Worm (Caenorhabditis elegans): ENCODE results near the gene T05B11.4.

ce11 chrV:7716034-7716433 is 38.4 kb downstream of the T05B11.4 start, which contains the start of gene ZK105.12:
- no peak for TF ChIP-seq ham-2 (GFP tag; optimal IDR thresholded peaks at IDR 0.05)
- TF ChIP-seq lsy-2 (tag; optimal IDR thresholded peaks at IDR 0.05), result no peak
- TF ChIP-seq unc-62 (GFP tag; optimal IDR thresholded peaks at IDR 0.05), result no peak
- no peak for TF ChIP-seq nhr-12 (tag; optimal IDR thresholded peaks at IDR 0.05)
- no peak for TF ChIP-seq ces-1 (GFP tag; optimal IDR thresholded peaks at IDR 0.05)
